Fruit fly (Drosophila melanogaster) whole organism, embryonic: Measurements from ENCODE around the gene CG6511.

Source experiments
- Awh ChIP-seq: fragments of 200-800 bp; sonication (Bioruptor generic); IDR thresholded peaks from 2 replicates; pipeline ENCODE4, ENCODE4 v1.3.6; 2022; ENCODE audit warnings: missing biosample characterization, missing genetic modification characterization
- CG10543 ChIP-seq: fragments of 200-800 bp; sonication (Bioruptor generic); optimal IDR thresholded peaks from 3 replicates; lab custom pipeline; 2017; ENCODE audit warnings: missing biosample characterization, mild to moderate bottlenecking, missing genetic modification characterization, moderate library complexity
- CG12299 ChIP-seq: fragments of 200-800 bp; sonication (Bioruptor generic); optimal IDR thresholded peaks from 2 replicates; lab custom pipeline; 2018; ENCODE audit warnings: missing biosample characterization, mild to moderate bottlenecking, missing genetic modification characterization
- CG12391 ChIP-seq: fragments of 200-800 bp; sonication (Bioruptor generic); optimal IDR thresholded peaks from 3 replicates; lab custom pipeline; 2018; ENCODE audit warnings: missing biosample characterization, mild to moderate bottlenecking, missing genetic modification characterization, moderate library complexity
- CG16779 ChIP-seq: fragments of 200-800 bp; sonication (Bioruptor generic); IDR thresholded peaks from 2 replicates; pipeline ENCODE4 v1.3.6; 2022; ENCODE audit warnings: missing biosample characterization, missing genetic modification characterization
- CG18476 ChIP-seq: fragments of 200-800 bp; sonication (Bioruptor generic); optimal IDR thresholded peaks from 2 replicates; lab custom pipeline; 2016; ENCODE audit warnings: missing biosample characterization, mild to moderate bottlenecking, missing genetic modification characterization
- CG18599 ChIP-seq: fragments of 200-800 bp; sonication (Bioruptor generic); optimal IDR thresholded peaks from 3 replicates; lab custom pipeline; 2017; ENCODE audit warnings: missing biosample characterization, missing genetic modification characterization, mild to moderate bottlenecking, moderate library complexity, missing genetic modification reagents
- CG30020 ChIP-seq: fragments of 200-800 bp; optimal IDR thresholded peaks from 2 replicates; lab custom pipeline; 2019; ENCODE audit warnings: missing biosample characterization, mild to moderate bottlenecking, missing genetic modification characterization, moderate library complexity
- CG31224 ChIP-seq: fragments of 200-800 bp; sonication (Bioruptor generic); IDR thresholded peaks from 2 replicates; pipeline ENCODE4 v1.3.6; 2022; ENCODE audit warnings: missing biosample characterization, missing genetic modification characterization
- CG32772 ChIP-seq: fragments of 200-800 bp; sonication (Bioruptor generic); IDR thresholded peaks from 2 replicates; pipeline ENCODE4 v1.3.6; 2022; ENCODE audit warnings: missing biosample characterization, missing genetic modification characterization
- CG3995 ChIP-seq: fragments of 200-800 bp; sonication (Bioruptor generic); optimal IDR thresholded peaks from 3 replicates; lab custom pipeline; 2016; ENCODE audit warnings: missing biosample characterization, missing genetic modification characterization
- CG7357 ChIP-seq: fragments of 200-800 bp; sonication (Bioruptor generic); IDR thresholded peaks from 3 replicates; pipeline ENCODE4 v1.3.6; 2022; ENCODE audit warnings: missing biosample characterization, missing genetic modification characterization
- CG9437 ChIP-seq: fragments of 200-800 bp; sonication (Bioruptor generic); optimal IDR thresholded peaks from 2 replicates; lab custom pipeline; 2018; ENCODE audit warnings: missing biosample characterization, mild to moderate bottlenecking, missing genetic modification characterization
- Camta ChIP-seq: fragments of 200-800 bp; sonication (Bioruptor generic); optimal IDR thresholded peaks from 2 replicates; lab custom pipeline; 2016; ENCODE audit warnings: missing biosample characterization, missing genetic modification characterization
- Chrac-16 ChIP-seq: fragments of 200-800 bp; sonication (Bioruptor generic); optimal IDR thresholded peaks from 3 replicates; lab custom pipeline; 2016; ENCODE audit warnings: missing biosample characterization, missing genetic modification characterization
- D19B ChIP-seq: fragments of 200-800 bp; sonication (Bioruptor generic); optimal IDR thresholded peaks from 2 replicates; lab custom pipeline; 2017; ENCODE audit warnings: missing biosample characterization, mild to moderate bottlenecking, missing genetic modification characterization
- Dad ChIP-seq: fragments of 200-800 bp; sonication (Bioruptor generic); optimal IDR thresholded peaks from 3 replicates; lab custom pipeline; 2016; ENCODE audit warnings: missing biosample characterization, missing genetic modification characterization
- Dref ChIP-seq: fragments of 200-800 bp; sonication (Bioruptor generic); IDR thresholded peaks from 2 replicates; pipeline ENCODE4 v1.3.6; 2022; ENCODE audit warnings: missing biosample characterization, missing genetic modification characterization
- Eip74EF ChIP-seq, 2 experiments: fragments of 200-800 bp in 1 of 2; fragments of >200 bp in 1 of 2; sonication (Bioruptor generic) in 1 of 2; optimal IDR thresholded peaks; 2 replicates each; lab custom pipeline; 2017 to 2019; ENCODE audit warnings: missing biosample characterization in 2 of 2, missing genetic modification characterization in 2 of 2, mild to moderate bottlenecking in 1 of 2, moderate library complexity in 1 of 2
- Fer1 ChIP-seq: fragments of 200-800 bp; sonication (Bioruptor generic); optimal IDR thresholded peaks from 2 replicates; lab custom pipeline; 2017; ENCODE audit warnings: missing biosample characterization, mild to moderate bottlenecking, missing genetic modification characterization
- HLH4C ChIP-seq: fragments of 200-800 bp; sonication (Bioruptor generic); IDR thresholded peaks from 3 replicates; pipeline ENCODE4 v1.3.6; 2022; ENCODE audit warnings: missing biosample characterization, missing genetic modification characterization; ENCODE audit not compliant: partially characterized antibody
- Lim3 ChIP-seq: fragments of 200-800 bp; sonication (Bioruptor generic); IDR thresholded peaks from 2 replicates; pipeline ENCODE4 v1.3.6; 2022; ENCODE audit warnings: missing biosample characterization, missing genetic modification characterization
- MTF-1 ChIP-seq: fragments of 200-800 bp; sonication (Bioruptor generic); optimal IDR thresholded peaks from 2 replicates; lab custom pipeline; 2018; ENCODE audit warnings: missing biosample characterization, mild to moderate bottlenecking, missing genetic modification characterization, borderline replicate concordance
- NC2α ChIP-seq: fragments of 200-800 bp; sonication (Bioruptor generic); optimal IDR thresholded peaks from 2 replicates; lab custom pipeline; 2016; ENCODE audit warnings: missing biosample characterization, missing genetic modification characterization
- Side ChIP-seq: fragments of 200-800 bp; sonication (Bioruptor generic); optimal IDR thresholded peaks from 2 replicates; lab custom pipeline; 2016; ENCODE audit warnings: missing biosample characterization, missing genetic modification characterization
- Xbp1 ChIP-seq: fragments of 200-800 bp; sonication (Bioruptor generic); optimal IDR thresholded peaks from 3 replicates; lab custom pipeline; 2016; ENCODE audit warnings: missing biosample characterization, mild to moderate bottlenecking, missing genetic modification characterization
- ab ChIP-seq: fragments of 200-800 bp; sonication (Bioruptor generic); optimal IDR thresholded peaks from 2 replicates; lab custom pipeline; 2016; ENCODE audit warnings: missing biosample characterization, missing genetic modification characterization
- ase ChIP-seq: fragments of 200-800 bp; sonication (Bioruptor generic); IDR thresholded peaks from 3 replicates; pipeline ENCODE4 v1.3.6; 2022; ENCODE audit warnings: missing biosample characterization, missing genetic modification characterization
- bab2 ChIP-seq: fragments of 200-800 bp; sonication (Bioruptor generic); optimal IDR thresholded peaks from 2 replicates; lab custom pipeline; 2016; ENCODE audit warnings: missing biosample characterization, missing genetic modification characterization
- bbx ChIP-seq: fragments of 200-800 bp; sonication (Bioruptor generic); IDR thresholded peaks from 2 replicates; pipeline ENCODE4 v1.3.6; 2022; ENCODE audit warnings: missing biosample characterization, missing genetic modification characterization; ENCODE audit not compliant: partially characterized antibody
- bsh ChIP-seq, 2 experiments: fragments of 200-800 bp; sonication (Bioruptor generic); optimal IDR thresholded peaks; 2 replicates each; lab custom pipeline; 2017 to 2018; ENCODE audit warnings: mild to moderate bottlenecking in 2 of 2, missing biosample characterization in 2 of 2, missing genetic modification characterization in 2 of 2, moderate library complexity in 1 of 2
- caup ChIP-seq: fragments of 200-800 bp; sonication (Bioruptor generic); optimal IDR thresholded peaks from 3 replicates; lab custom pipeline; 2017; ENCODE audit warnings: missing biosample characterization, mild to moderate bottlenecking, missing genetic modification characterization, moderate library complexity; ENCODE audit not compliant: severe bottlenecking
- da ChIP-seq: fragments of 200-800 bp; sonication (Bioruptor generic); optimal IDR thresholded peaks from 2 replicates; lab custom pipeline; 2016; ENCODE audit warnings: missing biosample characterization, missing genetic modification characterization
- dati ChIP-seq: fragments of 200-800 bp; sonication (Bioruptor generic); IDR thresholded peaks from 2 replicates; pipeline ENCODE4 v1.3.6; 2022; ENCODE audit warnings: missing biosample characterization, missing genetic modification characterization
- gro ChIP-seq: fragments of 200-800 bp; sonication (Bioruptor generic); optimal IDR thresholded peaks from 2 replicates; lab custom pipeline; 2016; ENCODE audit warnings: missing biosample characterization, missing genetic modification characterization
- insv ChIP-seq, 2 experiments: fragments of 200-800 bp; sonication (Bioruptor generic); optimal IDR thresholded peaks; 3 replicates each; lab custom pipeline; 2016 to 2018; ENCODE audit warnings: missing biosample characterization in 2 of 2, missing genetic modification characterization in 2 of 2
- inv ChIP-seq: fragments of 200-800 bp; sonication (Bioruptor generic); IDR thresholded peaks from 2 replicates; pipeline ENCODE4 v1.3.6; 2022; ENCODE audit warnings: missing biosample characterization, missing genetic modification characterization; ENCODE audit not compliant: partially characterized antibody
- lab ChIP-seq: fragments of 200-800 bp; sonication (Bioruptor generic); optimal IDR thresholded peaks from 3 replicates; lab custom pipeline; 2017; ENCODE audit warnings: missing biosample characterization, missing genetic modification characterization, mild to moderate bottlenecking, moderate library complexity, missing genetic modification reagents
- lbe ChIP-seq: fragments of 200-800 bp; sonication (Bioruptor generic); optimal IDR thresholded peaks from 2 replicates; lab custom pipeline; 2016; ENCODE audit warnings: missing biosample characterization, mild to moderate bottlenecking, missing genetic modification characterization
- lola ChIP-seq, 3 experiments: fragments of >200 bp in 2 of 3; fragments of 200-800 bp in 1 of 3; sonication (Bioruptor generic) in 1 of 3; optimal IDR thresholded peaks; 2 replicates each; lab custom pipeline; 2017 to 2019; ENCODE audit warnings: missing biosample characterization in 3 of 3, missing genetic modification characterization in 3 of 3, mild to moderate bottlenecking in 1 of 3, moderate library complexity in 1 of 3
- lov ChIP-seq, 2 experiments: fragments of 200-800 bp in 1 of 2; fragments of >200 bp in 1 of 2; sonication (Bioruptor generic) in 1 of 2; IDR thresholded peaks in 1 of 2; optimal IDR thresholded peaks in 1 of 2; 2 replicates in 1 of 2; 3 replicates in 1 of 2; pipeline versions ENCODE4 v1.3.6 to Lab custom; 2017 to 2022; ENCODE audit warnings: missing biosample characterization in 1 of 2, missing genetic modification characterization in 1 of 2
- nau ChIP-seq: fragments of 200-800 bp; sonication (Bioruptor generic); optimal IDR thresholded peaks from 3 replicates; lab custom pipeline; 2017; ENCODE audit warnings: missing biosample characterization, mild to moderate bottlenecking, missing genetic modification characterization, missing genetic modification reagents
- org-1 ChIP-seq: fragments of 200-800 bp; sonication (Bioruptor generic); optimal IDR thresholded peaks from 2 replicates; lab custom pipeline; 2017; ENCODE audit warnings: missing biosample characterization, missing genetic modification characterization
- rib ChIP-seq: fragments of 200-800 bp; sonication (Bioruptor generic); IDR thresholded peaks from 2 replicates; pipeline ENCODE4 v1.3.6; 2022; ENCODE audit warnings: missing biosample characterization, missing genetic modification characterization
- row ChIP-seq: fragments of 200-800 bp; sonication (Bioruptor generic); IDR thresholded peaks from 3 replicates; pipeline ENCODE4 v1.3.6; 2022; ENCODE audit warnings: missing biosample characterization, missing genetic modification characterization
- sc ChIP-seq, 3 experiments: fragments of >200 bp in 2 of 3; fragments of 200-800 bp in 1 of 3; sonication (Bioruptor generic) in 1 of 3; optimal IDR thresholded peaks; 2 replicates in 2 of 3; 3 replicates in 1 of 3; lab custom pipeline; 2017; ENCODE audit warnings: mild to moderate bottlenecking in 1 of 3, missing biosample characterization in 1 of 3, missing genetic modification characterization in 1 of 3, missing genetic modification reagents in 1 of 3
- seq ChIP-seq: fragments of 200-800 bp; sonication (Bioruptor generic); IDR thresholded peaks from 2 replicates; pipeline ENCODE4 v1.3.6; 2022; ENCODE audit warnings: missing biosample characterization, missing genetic modification characterization
- sug ChIP-seq: fragments of 200-800 bp; optimal IDR thresholded peaks from 2 replicates; lab custom pipeline; 2019; ENCODE audit warnings: missing biosample characterization, mild to moderate bottlenecking, missing genetic modification characterization, moderate library complexity
- trem ChIP-seq: fragments of 200-800 bp; optimal IDR thresholded peaks from 3 replicates; lab custom pipeline; 2019; ENCODE audit warnings: missing biosample characterization, mild to moderate bottlenecking, missing genetic modification characterization, moderate library complexity

Gene CG6511

dm6 chr3L:8765493-8765892 is 44.4 kb downstream of the CG6511 start (continued):
- TF ChIP-seq Xbp1 (GFP tag; lab: Kevin White, UChicago) (no peak), CG18599 (GFP tag; lab: Kevin White, UChicago) (no peak), CG16779 (GFP tag; lab: Robert Waterston, UW) (no peak), lbe (no peak), Camta (GFP tag; lab: Kevin White, UChicago) (no peak), row (GFP tag; lab: Robert Waterston, UW) (no peak), CG18476 (GFP tag; lab: Kevin White, UChicago) (no peak), lola (GFP tag; optimal IDR thresholded peaks at IDR 0.05; lab: Kevin White, UChicago) (no peak), Awh (peak; percentile 70), bsh (GFP tag; optimal IDR thresholded peaks at IDR 0.05; lab: Kevin White, UChicago) (peak in 1 of 2 experiments; percentile 81), Lim3 (peak; percentile 42), Fer1 (no peak), lab (GFP tag; lab: Kevin White, UChicago) (no peak), inv (GFP tag; lab: Robert Waterston, UW) (no peak), ab (GFP tag; lab: Kevin White, UChicago) (no peak), sug (tag; lab: Kevin White, UChicago) (no peak), NC2α (GFP tag; lab: Kevin White, UChicago) (no peak), caup (GFP tag; lab: Kevin White, UChicago) (no peak), org-1 (GFP tag; lab: Kevin White, UChicago) (no peak), Dref (GFP tag; lab: Robert Waterston, UW) (no peak), CG3995 (GFP tag; lab: Kevin White, UChicago) (no peak), lov (optimal IDR thresholded peaks at IDR 0.05; lab: Kevin White, UChicago) (no peak), lov (GFP tag; IDR thresholded peaks at IDR 0.05; lab: Robert Waterston, UW) (peak; percentile 28; the same call in 2 of the 3 replicates), CG32772 (GFP tag; lab: Robert Waterston, UW) (peak; percentile 53), dati (GFP tag; lab: Robert Waterston, UW) (peak; percentile 47; the same call in 1 of the 2 replicates), Chrac-16 (no peak), sc (optimal IDR thresholded peaks at IDR 0.05; lab: Kevin White, UChicago) (no peak), sc (GFP tag; optimal IDR thresholded peaks at IDR 0.05; lab: Kevin White, UChicago) (no peak), CG9437 (GFP tag; lab: Kevin White, UChicago) (no peak), CG10543 (GFP tag; lab: Kevin White, UChicago) (no peak), da (no peak), gro (no peak), bab2 (GFP tag; lab: Kevin White, UChicago) (no peak), Side (GFP tag; lab: Kevin White, UChicago) (no peak), ase (GFP tag; lab: Robert Waterston, UW) (peak; percentile 31; the same call in 2 of the 3 replicates), CG7357 (GFP tag; lab: Robert Waterston, UW) (no peak), Dad (GFP tag; lab: Kevin White, UChicago) (no peak), CG31224 (no peak), insv (GFP tag; optimal IDR thresholded peaks at IDR 0.05; lab: Kevin White, UChicago) (no peak), trem (tag; lab: Kevin White, UChicago) (no peak), CG12299 (no peak), HLH4C (no peak), seq (GFP tag; lab: Robert Waterston, UW) (peak; percentile 9), bbx (GFP tag; lab: Robert Waterston, UW) (no peak), Eip74EF (GFP tag; optimal IDR thresholded peaks at IDR 0.05; lab: Kevin White, UChicago) (no peak), CG30020 (tag; lab: Kevin White, UChicago) (no peak), D19B (GFP tag; lab: Kevin White, UChicago) (no peak), nau (GFP tag; lab: Kevin White, UChicago) (no peak), rib (no peak), CG12391 (tag; lab: Kevin White, UChicago) (no peak), MTF-1 (GFP tag; lab: Kevin White, UChicago) (peak; percentile 51)
